Worm (Caenorhabditis elegans) whole organism, mixed stage, embryonic: ENCODE results near the gene sna-1.
A peak's percentile ranks its signal among the peaks of the same experiment; 100 is the strongest.

Source experiments
- M03D4.4 ChIP-seq: sonication (generic microtip); optimal IDR thresholded peaks from 2 replicates; lab custom pipeline; 2017; ENCODE audit warnings: mild to moderate bottlenecking, missing genetic modification characterization, missing compliant biosample characterization
- bed-3 ChIP-seq: fragments of 200-800 bp; sonication (Bioruptor generic); optimal IDR thresholded peaks from 3 replicates; lab custom pipeline; 2018; ENCODE audit warnings: mild to moderate bottlenecking, missing genetic modification characterization, moderate library complexity, missing compliant biosample characterization
- ceh-39 ChIP-seq: fragments of 150-350 bp; optimal IDR thresholded peaks from 2 replicates; lab custom pipeline; 2014; ENCODE audit warnings: missing biosample characterization, missing genetic modification characterization
- ceh-43 ChIP-seq: fragments of 200-800 bp; sonication (Bioruptor generic); optimal IDR thresholded peaks from 2 replicates; lab custom pipeline; 2018; ENCODE audit warnings: mild to moderate bottlenecking, missing genetic modification characterization, moderate library complexity, missing compliant biosample characterization
- ceh-83 ChIP-seq: fragments of 200-800 bp; sonication (Bioruptor generic); optimal IDR thresholded peaks from 2 replicates; lab custom pipeline; 2018; ENCODE audit warnings: mild to moderate bottlenecking, missing genetic modification characterization, missing compliant biosample characterization
- ces-1 ChIP-seq: fragments of 150-350 bp; optimal IDR thresholded peaks from 2 replicates; lab custom pipeline; 2014; ENCODE audit warnings: missing biosample characterization, missing genetic modification reagents, missing genetic modification characterization
- cnd-1 ChIP-seq: fragments of 200-800 bp; sonication (Bioruptor generic); optimal IDR thresholded peaks from 2 replicates; lab custom pipeline; 2018; ENCODE audit warnings: mild to moderate bottlenecking, missing genetic modification characterization, missing compliant biosample characterization
- drap-1 ChIP-seq: fragments of 200-800 bp; sonication (Bioruptor generic); optimal IDR thresholded peaks from 3 replicates; lab custom pipeline; 2018; ENCODE audit warnings: mild to moderate bottlenecking, missing genetic modification characterization, missing compliant biosample characterization
- elt-1 ChIP-seq: sonication (generic microtip); optimal IDR thresholded peaks from 2 replicates; lab custom pipeline; 2017; ENCODE audit warnings: missing genetic modification characterization, mild to moderate bottlenecking, missing compliant biosample characterization, antibody characterized with exemption, moderate library complexity, borderline replicate concordance; ENCODE audit not compliant: insufficient read depth
- elt-3 ChIP-seq: fragments of 150-350 bp; optimal IDR thresholded peaks from 2 replicates; lab custom pipeline; 2014; ENCODE audit warnings: missing biosample characterization, missing genetic modification characterization
- ham-2 ChIP-seq: fragments of 200-800 bp; sonication (Bioruptor generic); optimal IDR thresholded peaks from 2 replicates; lab custom pipeline; 2018; ENCODE audit warnings: mild to moderate bottlenecking, missing genetic modification characterization, missing compliant biosample characterization
- hlh-1 ChIP-seq: fragments of 150-350 bp; optimal IDR thresholded peaks from 2 replicates; lab custom pipeline; 2014; ENCODE audit warnings: missing biosample characterization, missing genetic modification reagents, missing genetic modification characterization
- lin-32 ChIP-seq: fragments of 200-800 bp; sonication (Bioruptor generic); optimal IDR thresholded peaks from 2 replicates; lab custom pipeline; 2018; ENCODE audit warnings: mild to moderate bottlenecking, missing genetic modification characterization, missing compliant biosample characterization
- lsy-2 ChIP-seq: fragments of 150-350 bp; optimal IDR thresholded peaks from 2 replicates; lab custom pipeline; 2014; ENCODE audit warnings: missing biosample characterization, missing genetic modification characterization
- mab-5 ChIP-seq: fragments of 150-350 bp; optimal IDR thresholded peaks from 2 replicates; lab custom pipeline; 2014; ENCODE audit warnings: missing biosample characterization, missing genetic modification characterization
- mep-1 ChIP-seq: fragments of 150-350 bp; optimal IDR thresholded peaks from 2 replicates; lab custom pipeline; 2017; ENCODE audit warnings: missing biosample characterization, missing genetic modification reagents, missing genetic modification characterization, inconsistent platforms
- mls-2 ChIP-seq: sonication (generic microtip); optimal IDR thresholded peaks from 2 replicates; lab custom pipeline; 2016; ENCODE audit warnings: mild to moderate bottlenecking, missing genetic modification characterization, moderate library complexity, missing compliant biosample characterization
- nhr-12 ChIP-seq: fragments of 150-350 bp; optimal IDR thresholded peaks from 2 replicates; lab custom pipeline; 2014; ENCODE audit warnings: missing biosample characterization, missing genetic modification characterization
- nhr-2 ChIP-seq: fragments of 150-350 bp; optimal IDR thresholded peaks from 2 replicates; lab custom pipeline; 2014; ENCODE audit warnings: missing biosample characterization, missing genetic modification characterization
- nhr-237 ChIP-seq: fragments of 150-350 bp; optimal IDR thresholded peaks from 2 replicates; lab custom pipeline; 2014; ENCODE audit warnings: missing biosample characterization, missing genetic modification characterization
- nhr-28 ChIP-seq: fragments of 150-350 bp; optimal IDR thresholded peaks from 2 replicates; lab custom pipeline; 2014; ENCODE audit warnings: missing biosample characterization, missing genetic modification characterization
- nhr-76 ChIP-seq: sonication (generic microtip); optimal IDR thresholded peaks from 2 replicates; lab custom pipeline; 2017; ENCODE audit warnings: missing biosample characterization, missing genetic modification characterization
- pha-4 ChIP-seq: fragments of 150-350 bp; optimal IDR thresholded peaks from 2 replicates; lab custom pipeline; 2018; ENCODE audit warnings: missing biosample characterization, missing genetic modification reagents, missing genetic modification characterization
- sem-2 ChIP-seq: fragments of 200-800 bp; sonication (Bioruptor generic); optimal IDR thresholded peaks from 2 replicates; lab custom pipeline; 2018; ENCODE audit warnings: mild to moderate bottlenecking, missing genetic modification characterization, missing compliant biosample characterization
- sptf-1 ChIP-seq: sonication (generic microtip); optimal IDR thresholded peaks from 2 replicates; lab custom pipeline; 2017; ENCODE audit warnings: mild to moderate bottlenecking, missing genetic modification characterization, moderate library complexity, missing compliant biosample characterization
- tbx-8 ChIP-seq: fragments of 200-800 bp; sonication (Bioruptor generic); optimal IDR thresholded peaks from 2 replicates; lab custom pipeline; 2018; ENCODE audit warnings: mild to moderate bottlenecking, missing genetic modification characterization, moderate library complexity, missing compliant biosample characterization
- unc-120 ChIP-seq: sonication (generic microtip); optimal IDR thresholded peaks from 2 replicates; lab custom pipeline; 2017; ENCODE audit warnings: missing genetic modification characterization, missing compliant biosample characterization; ENCODE audit not compliant: poor library complexity, severe bottlenecking
- unc-39 ChIP-seq: fragments of 150-350 bp; optimal IDR thresholded peaks from 2 replicates; lab custom pipeline; 2014; ENCODE audit warnings: missing biosample characterization, missing genetic modification characterization
- unc-62 ChIP-seq: fragments of 150-350 bp; optimal IDR thresholded peaks from 2 replicates; lab custom pipeline; 2014; ENCODE audit warnings: missing biosample characterization, missing genetic modification reagents, missing genetic modification characterization
- zip-8 ChIP-seq: fragments of 150-350 bp; optimal IDR thresholded peaks from 2 replicates; lab custom pipeline; 2014; ENCODE audit warnings: missing biosample characterization, missing genetic modification characterization

The sna-1 gene

ce11 chrV:6718232-6718631, 7.8 kb upstream of the sna-1 start, which contains the start of gene srg-30:
Gene srg-30, minus strand, starts transcription at chrV:6718332.
- no peak for TF ChIP-seq unc-62
- no peak for TF ChIP-seq nhr-12 (tag; lab: Kevin White, UChicago)
- no peak for TF ChIP-seq elt-1 (tag; lab: Kevin White, UChicago)
- TF ChIP-seq zip-8 (tag; lab: Kevin White, UChicago) = no peak
- TF ChIP-seq mep-1 (tag; lab: Kevin White, UChicago) = no peak
- TF ChIP-seq nhr-2 (tag; lab: Kevin White, UChicago) = no peak
- no peak for TF ChIP-seq ces-1
- no peak for TF ChIP-seq ceh-39 (tag; lab: Kevin White, UChicago)
- TF ChIP-seq elt-3 (tag; lab: Kevin White, UChicago) = no peak
- no peak for TF ChIP-seq cnd-1
- no peak for TF ChIP-seq unc-39 (tag; lab: Kevin White, UChicago)
- TF ChIP-seq unc-120 = no peak
- no peak for TF ChIP-seq mls-2 (tag; lab: Kevin White, UChicago)
- TF ChIP-seq ceh-43 (GFP tag; lab: Kevin White, UChicago) = no peak
- TF ChIP-seq drap-1 (GFP tag; lab: Kevin White, UChicago) = no peak

DNA sequence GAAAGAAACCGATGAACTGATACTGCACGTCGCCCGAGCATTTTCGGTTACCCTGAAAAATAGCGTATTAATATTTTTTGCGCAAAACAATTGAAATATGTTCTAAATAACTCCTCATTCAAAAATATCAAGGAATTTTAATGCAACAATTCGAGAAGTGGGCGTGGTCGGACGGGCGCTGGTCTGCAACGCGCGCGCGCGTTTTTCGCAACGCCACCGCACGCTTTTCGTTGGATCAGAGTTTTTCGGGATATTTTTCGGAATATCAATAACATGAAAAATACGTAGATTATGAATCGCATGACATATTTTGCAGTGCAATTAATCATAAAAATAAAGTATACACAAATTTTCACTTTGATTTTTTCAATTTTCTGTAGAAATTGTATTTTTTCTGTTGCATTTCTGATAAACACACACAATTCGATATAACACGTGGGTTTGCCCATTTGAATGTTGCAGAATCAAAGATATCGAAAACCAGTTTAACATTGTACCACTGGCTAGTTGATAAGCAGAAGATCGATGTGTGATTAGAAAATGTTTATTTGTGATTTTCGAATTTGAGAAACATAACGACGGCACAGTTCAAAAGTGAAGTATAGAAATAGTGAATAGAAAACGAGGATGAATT, 1.3 kb downstream of the sna-1 start, which contains the start of gene dlst-1:
dlst-1 (minus strand) TSS at position 52 of the 634 bp plus-strand sequence.
- TF ChIP-seq tbx-8 (GFP tag; lab: Kevin White, UChicago) (peak; percentile 29), M03D4.4 (peak; percentile 76), zip-8 (tag; lab: Kevin White, UChicago) (no peak), lin-32 (GFP tag; lab: Kevin White, UChicago) (no peak), cnd-1 (peak; percentile 7), hlh-1 (tag; lab: Kevin White, UChicago) (no peak), ceh-83 (GFP tag; lab: Kevin White, UChicago) (peak; percentile 55), pha-4 (tag; lab: Kevin White, UChicago) (no peak), nhr-28 (tag; lab: Kevin White, UChicago) (no peak), ceh-39 (tag; lab: Kevin White, UChicago) (no peak), sptf-1 (tag; lab: Kevin White, UChicago) (peak; percentile 80), ceh-43 (GFP tag; lab: Kevin White, UChicago) (peak; percentile 59), bed-3 (GFP tag; lab: Kevin White, UChicago) (peak; percentile 13), nhr-12 (tag; lab: Kevin White, UChicago) (no peak), nhr-237 (tag; lab: Kevin White, UChicago) (no peak), unc-62 (no peak), mls-2 (tag; lab: Kevin White, UChicago) (peak; percentile 71), mep-1 (tag; lab: Kevin White, UChicago) (peak; percentile 44), nhr-2 (tag; lab: Kevin White, UChicago) (no peak), ces-1 (no peak), unc-120 (peak; percentile 22), drap-1 (GFP tag; lab: Kevin White, UChicago) (peak; percentile 58), ham-2 (no peak), lsy-2 (tag; lab: Kevin White, UChicago) (no peak), nhr-76 (tag; lab: Kevin White, UChicago) (no peak), sem-2 (GFP tag; lab: Kevin White, UChicago) (no peak)

ce11 chrV:6706771-6707170, 3.7 kb downstream of the sna-1 start, which contains the start of gene W02F12.4:
Gene W02F12.4, minus strand, starts transcription at chrV:6706934.
- TF ChIP-seq mab-5 = no peak
- peak; percentile 3 for TF ChIP-seq zip-8 (tag; lab: Kevin White, UChicago)

DNA sequence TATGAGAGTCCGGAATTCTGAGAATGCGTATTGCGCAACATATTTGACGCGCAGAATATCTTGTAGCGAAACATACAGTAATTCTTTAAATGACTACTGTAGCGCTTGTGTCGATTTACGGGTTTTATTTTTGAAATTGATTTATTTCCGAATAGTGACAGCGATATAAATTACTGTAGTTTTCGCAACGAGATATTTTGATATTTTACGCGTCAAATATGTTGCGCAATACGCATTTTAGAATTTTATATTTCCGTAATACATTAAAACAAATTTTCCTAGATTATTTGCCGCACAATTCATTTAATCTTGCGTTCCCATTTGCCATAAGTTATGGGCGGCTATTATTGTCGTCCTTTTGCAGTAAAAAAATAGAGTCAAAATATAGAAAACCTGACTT, 5.1 kb downstream of the sna-1 start:
- peak; percentile 91 for TF ChIP-seq zip-8 (tag; lab: Kevin White, UChicago)
- no peak for TF ChIP-seq unc-120

DNA sequence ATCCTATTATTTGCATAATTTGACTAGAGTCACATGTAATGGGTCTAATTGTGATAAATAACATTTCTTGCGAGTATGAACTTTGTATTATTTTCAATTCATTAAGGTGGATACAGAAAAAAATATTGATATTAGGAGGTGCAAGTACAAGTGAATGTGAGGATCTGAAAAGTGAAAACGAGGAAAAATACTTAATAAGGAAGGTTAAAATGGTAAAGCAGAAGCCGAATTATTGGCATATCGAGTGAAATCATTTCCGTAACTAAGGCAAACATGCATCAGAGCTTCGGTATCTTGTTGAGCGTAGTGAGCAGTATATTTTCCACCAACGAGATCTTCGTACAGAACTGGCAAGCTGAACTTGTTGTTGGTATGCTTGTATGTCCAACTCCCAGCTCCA, 6.0 kb downstream of the sna-1 start:
- no peak for TF ChIP-seq mab-5
